Worm (Caenorhabditis elegans) whole organism, L1 larva: ENCODE data around the gene str-28.

Experiments
- C04F5.9 ChIP-seq: sonication (generic microtip); optimal IDR thresholded peaks from 2 replicates; lab custom pipeline; 2016; ENCODE audit warnings: missing genetic modification characterization, missing compliant biosample characterization
- C16A3.4 ChIP-seq: fragments of 150-350 bp; optimal IDR thresholded peaks from 2 replicates; lab custom pipeline; 2014; ENCODE audit warnings: missing biosample characterization, missing genetic modification characterization
- F16B12.6 ChIP-seq: fragments of 150-350 bp; optimal IDR thresholded peaks from 2 replicates; lab custom pipeline; 2014; ENCODE audit warnings: missing biosample characterization, missing genetic modification characterization
- Y116A8C.19 ChIP-seq: sonication (generic microtip); optimal IDR thresholded peaks from 2 replicates; lab custom pipeline; 2016; ENCODE audit warnings: missing compliant biosample characterization, missing genetic modification characterization, borderline replicate concordance
- aha-1 ChIP-seq: fragments of 150-350 bp; optimal IDR thresholded peaks from 2 replicates; lab custom pipeline; 2014; ENCODE audit warnings: missing biosample characterization, missing genetic modification characterization
- alr-1 ChIP-seq: fragments of 200-800 bp; sonication (Bioruptor generic); optimal IDR thresholded peaks from 2 replicates; lab custom pipeline; 2018; ENCODE audit warnings: borderline replicate concordance, mild to moderate bottlenecking, missing genetic modification characterization, missing compliant biosample characterization
- aly-2 ChIP-seq: fragments of 150-350 bp; optimal IDR thresholded peaks from 2 replicates; lab custom pipeline; 2014; ENCODE audit warnings: missing biosample characterization, missing genetic modification characterization
- ama-1 ChIP-seq: fragments of 150-350 bp; optimal IDR thresholded peaks from 2 replicates; lab custom pipeline; 2014
- blmp-1 ChIP-seq: fragments of 150-350 bp; optimal IDR thresholded peaks from 2 replicates; lab custom pipeline; 2014; ENCODE audit warnings: missing biosample characterization, missing genetic modification characterization
- ceh-8 ChIP-seq: fragments of 200-800 bp; sonication (Bioruptor generic); optimal IDR thresholded peaks from 2 replicates; lab custom pipeline; 2018; ENCODE audit warnings: mild to moderate bottlenecking, missing genetic modification characterization, moderate library complexity, missing compliant biosample characterization
- ceh-82 ChIP-seq, 3 experiments: fragments of 150-350 bp in 1 of 3; sonication (generic microtip) in 2 of 3; optimal IDR thresholded peaks; 2 replicates each; lab custom pipeline; 2014 to 2017; ENCODE audit warnings: missing biosample characterization in 3 of 3, missing genetic modification characterization in 3 of 3
- ceh-90 ChIP-seq: sonication (generic microtip); optimal IDR thresholded peaks from 2 replicates; lab custom pipeline; 2016; ENCODE audit warnings: missing genetic modification characterization, missing compliant biosample characterization
- ces-1 ChIP-seq: fragments of 150-350 bp; optimal IDR thresholded peaks from 2 replicates; lab custom pipeline; 2014; ENCODE audit warnings: missing biosample characterization, missing genetic modification reagents, missing genetic modification characterization
- dpl-1 ChIP-seq, 3 experiments: fragments of 150-350 bp in 2 of 3; sonication (generic microtip) in 1 of 3; optimal IDR thresholded peaks; 2 replicates each; lab custom pipeline; 2014 to 2017; ENCODE audit warnings: missing biosample characterization in 3 of 3, missing genetic modification characterization in 3 of 3, missing genetic modification reagents in 3 of 3
- efl-3 ChIP-seq: fragments of 200-800 bp; sonication (Bioruptor generic); optimal IDR thresholded peaks from 2 replicates; lab custom pipeline; 2018; ENCODE audit warnings: mild to moderate bottlenecking, missing genetic modification characterization, missing compliant biosample characterization
- egl-13 ChIP-seq: sonication (generic microtip); optimal IDR thresholded peaks from 2 replicates; lab custom pipeline; 2016; ENCODE audit warnings: missing genotype, missing genetic modification reagents, missing genetic modification characterization, missing compliant biosample characterization
- ets-5 ChIP-seq: fragments of 200-800 bp; sonication (Bioruptor generic); IDR thresholded peaks from 2 replicates; pipeline ENCODE4 v1.3.6; 2022; ENCODE audit warnings: missing genetic modification characterization, missing compliant biosample characterization
- fkh-10 ChIP-seq: sonication (generic microtip); optimal IDR thresholded peaks from 2 replicates; lab custom pipeline; 2017; ENCODE audit warnings: missing biosample characterization, missing genetic modification reagents, missing genetic modification characterization
- fkh-8 ChIP-seq: sonication (generic microtip); optimal IDR thresholded peaks from 2 replicates; lab custom pipeline; 2016; ENCODE audit warnings: mild to moderate bottlenecking, missing genetic modification characterization, missing compliant biosample characterization
- grh-1 ChIP-seq: fragments of 200-800 bp; sonication (Bioruptor generic); IDR thresholded peaks from 2 replicates; pipeline ENCODE4 v1.3.6; 2022; ENCODE audit warnings: missing genetic modification reagents, missing genetic modification characterization, missing compliant biosample characterization
- hlh-4 ChIP-seq: sonication (generic microtip); optimal IDR thresholded peaks from 2 replicates; lab custom pipeline; 2016; ENCODE audit warnings: mild to moderate bottlenecking, missing genetic modification characterization, missing compliant biosample characterization
- irx-1 ChIP-seq: sonication (generic microtip); optimal IDR thresholded peaks from 2 replicates; lab custom pipeline; 2016; ENCODE audit warnings: missing genetic modification characterization, missing compliant biosample characterization
- isw-1 ChIP-seq: fragments of 200-800 bp; sonication (Bioruptor generic); IDR thresholded peaks from 2 replicates; pipeline ENCODE4 v1.3.6; 2022; ENCODE audit warnings: missing genetic modification characterization, missing compliant biosample characterization
- lin-13 ChIP-seq: fragments of 150-350 bp; optimal IDR thresholded peaks from 2 replicates; lab custom pipeline; 2014; ENCODE audit warnings: missing biosample characterization, missing genetic modification reagents, missing genetic modification characterization
- lin-14 ChIP-seq: fragments of 200-800 bp; sonication (Bioruptor generic); optimal IDR thresholded peaks from 2 replicates; lab custom pipeline; 2018; ENCODE audit warnings: mild to moderate bottlenecking, missing genetic modification characterization, moderate library complexity, missing compliant biosample characterization
- lin-35 ChIP-seq, 2 experiments: fragments of 150-350 bp; optimal IDR thresholded peaks; 2 replicates each; lab custom pipeline; 2014; ENCODE audit warnings: missing biosample characterization in 2 of 2, missing genetic modification characterization in 2 of 2, missing genetic modification reagents in 2 of 2
- lin-39 ChIP-seq: fragments of 150-350 bp; optimal IDR thresholded peaks from 2 replicates; lab custom pipeline; 2014; ENCODE audit warnings: missing biosample characterization, missing genetic modification reagents, missing genetic modification characterization
- lsy-2 ChIP-seq, 2 experiments: fragments of 150-350 bp; optimal IDR thresholded peaks; 2 replicates each; lab custom pipeline; 2014; ENCODE audit warnings: missing biosample characterization in 2 of 2, missing genetic modification characterization in 2 of 2
- mab-9 ChIP-seq: fragments of 200-800 bp; sonication (Bioruptor generic); IDR thresholded peaks from 2 replicates; pipeline ENCODE4 v1.3.6; 2022; ENCODE audit warnings: missing genetic modification reagents, missing genetic modification characterization, missing compliant biosample characterization
- mdl-1 ChIP-seq, 2 experiments: fragments of 150-350 bp; optimal IDR thresholded peaks; 2 replicates each; lab custom pipeline; 2014 to 2017; ENCODE audit warnings: missing biosample characterization in 2 of 2, missing genetic modification characterization in 2 of 2, inconsistent platforms in 1 of 2
- mef-2 ChIP-seq: fragments of 150-350 bp; optimal IDR thresholded peaks from 2 replicates; lab custom pipeline; 2014; ENCODE audit warnings: missing biosample characterization, missing genetic modification characterization
- mep-1 ChIP-seq: fragments of 150-350 bp; optimal IDR thresholded peaks from 2 replicates; lab custom pipeline; 2014; ENCODE audit warnings: missing biosample characterization, missing genetic modification characterization
- nhr-12 ChIP-seq: sonication (generic microtip); optimal IDR thresholded peaks from 2 replicates; lab custom pipeline; 2017; ENCODE audit warnings: missing biosample characterization, missing genetic modification characterization
- nhr-28 ChIP-seq: fragments of 150-350 bp; optimal IDR thresholded peaks from 2 replicates; lab custom pipeline; 2014; ENCODE audit warnings: missing biosample characterization, missing genetic modification characterization
- nhr-47 ChIP-seq: sonication (generic microtip); optimal IDR thresholded peaks from 2 replicates; lab custom pipeline; 2016; ENCODE audit warnings: mild to moderate bottlenecking, missing genetic modification characterization, moderate library complexity, missing compliant biosample characterization
- nhr-76 ChIP-seq: sonication (generic microtip); optimal IDR thresholded peaks from 2 replicates; lab custom pipeline; 2017; ENCODE audit warnings: missing biosample characterization, missing genetic modification characterization
- nhr-84 ChIP-seq: sonication (generic microtip); optimal IDR thresholded peaks from 2 replicates; lab custom pipeline; 2017; ENCODE audit warnings: missing biosample characterization, missing genetic modification characterization
- nhr-90 ChIP-seq: sonication (generic microtip); optimal IDR thresholded peaks from 2 replicates; lab custom pipeline; 2016; ENCODE audit warnings: mild to moderate bottlenecking, missing genetic modification characterization, missing compliant biosample characterization; ENCODE audit not compliant: poor library complexity
- pqm-1 ChIP-seq: sonication (generic microtip); optimal IDR thresholded peaks from 3 replicates; lab custom pipeline; 2017; ENCODE audit warnings: missing biosample characterization, missing genetic modification characterization
- rnt-1 ChIP-seq: sonication (generic microtip); optimal IDR thresholded peaks from 2 replicates; lab custom pipeline; 2016; ENCODE audit warnings: mild to moderate bottlenecking, missing genetic modification characterization, moderate library complexity, missing compliant biosample characterization
- snpc-4 ChIP-seq: fragments of 150-350 bp; optimal IDR thresholded peaks from 2 replicates; lab custom pipeline; 2014; ENCODE audit warnings: missing biosample characterization, missing genetic modification characterization
- sup-37 ChIP-seq: fragments of 200-800 bp; sonication (Bioruptor generic); optimal IDR thresholded peaks from 2 replicates; lab custom pipeline; 2018; ENCODE audit warnings: mild to moderate bottlenecking, missing genetic modification characterization, missing compliant biosample characterization
- swsn-7 ChIP-seq: sonication (generic microtip); optimal IDR thresholded peaks from 2 replicates; lab custom pipeline; 2016; ENCODE audit warnings: missing genetic modification characterization, missing compliant biosample characterization
- tlp-1 ChIP-seq: fragments of 150-350 bp; optimal IDR thresholded peaks from 2 replicates; lab custom pipeline; 2014; ENCODE audit warnings: missing biosample characterization, missing genetic modification characterization
- unc-130 ChIP-seq: fragments of 150-350 bp; optimal IDR thresholded peaks from 2 replicates; lab custom pipeline; 2017; ENCODE audit warnings: missing biosample characterization, missing genetic modification characterization, inconsistent platforms
- unc-30 ChIP-seq: sonication (generic microtip); optimal IDR thresholded peaks from 2 replicates; lab custom pipeline; 2017; ENCODE audit warnings: missing biosample characterization, missing genetic modification characterization
- unc-62 ChIP-seq: fragments of 150-350 bp; optimal IDR thresholded peaks from 2 replicates; lab custom pipeline; 2014; ENCODE audit warnings: missing biosample characterization, missing genetic modification reagents, missing genetic modification characterization
- unc-86 ChIP-seq: sonication (generic microtip); optimal IDR thresholded peaks from 2 replicates; lab custom pipeline; 2016; ENCODE audit warnings: missing genetic modification characterization, missing compliant biosample characterization
- unc-98 ChIP-seq: fragments of 200-800 bp; sonication (Bioruptor generic); IDR thresholded peaks from 2 replicates; pipeline ENCODE4 v1.3.6; 2022; ENCODE audit warnings: missing genetic modification characterization, missing compliant biosample characterization
- xbp-1 ChIP-seq: sonication (generic microtip); optimal IDR thresholded peaks from 2 replicates; lab custom pipeline; 2016; ENCODE audit warnings: missing genetic modification characterization, missing compliant biosample characterization
- zag-1 ChIP-seq: fragments of 150-350 bp; optimal IDR thresholded peaks from 2 replicates; lab custom pipeline; 2014; ENCODE audit warnings: missing biosample characterization, missing genetic modification characterization
- zip-4 ChIP-seq: fragments of 200-800 bp; sonication (Bioruptor generic); optimal IDR thresholded peaks from 2 replicates; lab custom pipeline; 2018; ENCODE audit warnings: mild to moderate bottlenecking, missing genetic modification characterization, moderate library complexity, missing compliant biosample characterization
- ztf-11 ChIP-seq, 2 experiments: sonication (generic microtip); optimal IDR thresholded peaks; 2 replicates each; lab custom pipeline; 2016 to 2017; ENCODE audit warnings: missing genetic modification characterization in 2 of 2, missing biosample characterization in 1 of 2, missing compliant biosample characterization in 1 of 2
- ztf-4 ChIP-seq: fragments of 150-350 bp; optimal IDR thresholded peaks from 2 replicates; lab custom pipeline; 2014; ENCODE audit warnings: missing biosample characterization, missing genetic modification characterization

The str-28 gene

DNA sequence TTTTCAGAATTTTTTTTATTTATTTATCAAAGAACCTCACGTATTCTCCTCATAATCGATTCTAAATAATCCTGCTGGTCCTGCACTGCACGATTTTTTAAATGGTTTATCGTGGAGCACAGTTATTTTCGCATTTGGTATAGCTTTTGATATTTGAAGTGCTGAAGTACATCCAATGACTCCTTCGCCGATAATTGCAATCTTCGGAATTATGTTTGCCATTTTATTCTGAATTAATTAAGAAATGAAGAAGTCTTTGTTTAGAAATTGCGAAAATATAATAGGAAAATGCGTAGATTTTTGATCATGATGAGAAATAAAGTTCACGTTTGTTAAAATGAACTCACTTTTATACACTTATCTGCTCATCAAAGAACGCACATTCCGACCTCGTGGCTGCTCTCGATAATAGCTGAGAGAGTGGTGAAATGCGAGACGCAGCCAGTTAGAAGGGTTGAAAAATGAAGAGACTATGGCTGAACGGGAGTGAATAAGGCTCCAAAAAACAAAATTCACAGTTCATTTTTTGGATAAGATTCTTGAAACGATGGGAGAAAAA, 37.8 kb downstream of the str-28 start (continued):
- TF ChIP-seq nhr-90 (tag; lab: Kevin White, UChicago) (peak; percentile 29), lin-14 (GFP tag; lab: Kevin White, UChicago) (peak; percentile 88), ceh-8 (GFP tag; lab: Kevin White, UChicago) (no peak), lin-13 (GFP tag; lab: Kevin White, UChicago) (no peak), snpc-4 (tag; lab: Kevin White, UChicago) (peak; percentile 21), ztf-11 (tag; optimal IDR thresholded peaks at IDR 0.05; lab: Kevin White, UChicago) (no peak), unc-86 (tag; lab: Kevin White, UChicago) (peak; percentile 25), zag-1 (tag; lab: Kevin White, UChicago) (no peak), ama-1 (no peak), fkh-10 (peak; percentile 33), unc-130 (tag; lab: Kevin White, UChicago) (peak; percentile 34), mdl-1 (tag; optimal IDR thresholded peaks at IDR 0.05; lab: Kevin White, UChicago) (peak in 1 of 2 experiments; percentile 89), blmp-1 (tag; lab: Kevin White, UChicago) (peak; percentile 5), zip-4 (GFP tag; lab: Kevin White, UChicago) (no peak), efl-3 (no peak), F16B12.6 (tag; lab: Kevin White, UChicago) (no peak), egl-13 (no peak), unc-98 (GFP tag; lab: Robert Waterston, UW) (no peak), unc-62 (GFP tag; lab: Kevin White, UChicago) (no peak), hlh-4 (tag; lab: Kevin White, UChicago) (no peak), mab-9 (GFP tag; lab: Robert Waterston, UW) (no peak), irx-1 (no peak), mep-1 (tag; lab: Kevin White, UChicago) (peak; percentile 60), ceh-82 (tag; optimal IDR thresholded peaks at IDR 0.05; lab: Kevin White, UChicago) (peak; percentile 25 to 32 (median 28)), xbp-1 (tag; lab: Kevin White, UChicago) (peak; percentile 32), Y116A8C.19 (tag; lab: Kevin White, UChicago) (no peak), tlp-1 (no peak), lin-39 (tag; lab: Kevin White, UChicago) (peak; percentile 1), lsy-2 (tag; optimal IDR thresholded peaks at IDR 0.05; lab: Kevin White, UChicago) (peak; percentile 55 to 58), nhr-12 (no peak), fkh-8 (tag; lab: Kevin White, UChicago) (peak; percentile 73), C04F5.9 (tag; lab: Kevin White, UChicago) (no peak), ces-1 (GFP tag; lab: Kevin White, UChicago) (no peak), nhr-47 (tag; lab: Kevin White, UChicago) (peak; percentile 55), aly-2 (tag; lab: Kevin White, UChicago) (no peak), aha-1 (no peak), mef-2 (tag; lab: Kevin White, UChicago) (peak; percentile 0), sup-37 (peak; percentile 31), rnt-1 (tag; lab: Kevin White, UChicago) (peak; percentile 56), pqm-1 (tag; lab: Kevin White, UChicago) (no peak), nhr-76 (no peak), unc-30 (tag; lab: Kevin White, UChicago) (no peak), grh-1 (GFP tag; lab: Robert Waterston, UW) (no peak), swsn-7 (tag; lab: Kevin White, UChicago) (peak; percentile 63), ztf-4 (no peak), nhr-84 (tag; lab: Kevin White, UChicago) (no peak), ets-5 (GFP tag; lab: Robert Waterston, UW) (no peak), dpl-1 (GFP tag; optimal IDR thresholded peaks at IDR 0.05; lab: Kevin White, UChicago) (peak in 2 of 3 experiments; percentile 37 to 45), lin-35 (GFP tag; optimal IDR thresholded peaks at IDR 0.05; lab: Kevin White, UChicago) (peak; percentile 49 to 72), ceh-90 (tag; lab: Kevin White, UChicago) (no peak), C16A3.4 (tag; lab: Kevin White, UChicago) (peak; percentile 13), nhr-28 (no peak), isw-1 (GFP tag; lab: Robert Waterston, UW) (no peak), alr-1 (no peak)
